Fruit fly (Drosophila melanogaster) whole organism, embryonic: ENCODE data around the gene CG9550.

Experiments used
- Ada2b ChIP-seq: fragments of 200-800 bp; sonication (Bioruptor generic); IDR thresholded peaks from 2 replicates; pipeline ENCODE4 v1.3.6; 2022; ENCODE audit warnings: missing biosample characterization, missing genetic modification characterization
- B-H2 ChIP-seq: fragments of 200-800 bp; sonication (Bioruptor generic); optimal IDR thresholded peaks from 2 replicates; lab custom pipeline; 2018; ENCODE audit warnings: missing biosample characterization, mild to moderate bottlenecking, missing genetic modification characterization
- BEAF-32 ChIP-seq: fragments of 200-800 bp; sonication (Bioruptor generic); optimal IDR thresholded peaks from 3 replicates; lab custom pipeline; 2017; ENCODE audit warnings: missing biosample characterization, missing genetic modification characterization, mild to moderate bottlenecking, moderate library complexity, missing genetic modification reagents
- CG1024 ChIP-seq: fragments of 200-800 bp; sonication (Bioruptor generic); IDR thresholded peaks from 2 replicates; pipeline ENCODE4 v1.3.6; 2022; ENCODE audit warnings: missing biosample characterization, missing genetic modification characterization
- CG10959 ChIP-seq: fragments of 200-800 bp; sonication (Bioruptor generic); IDR thresholded peaks from 2 replicates; pipeline ENCODE4 v1.3.6; 2022; ENCODE audit warnings: missing biosample characterization, missing genetic modification characterization
- CG11695 ChIP-seq: fragments of 200-800 bp; sonication (Bioruptor generic); IDR thresholded peaks from 3 replicates; pipeline ENCODE4 v1.3.6; 2022; ENCODE audit warnings: missing biosample characterization, missing genetic modification characterization
- CG11696 ChIP-seq: fragments of 200-800 bp; sonication (Bioruptor generic); IDR thresholded peaks from 2 replicates; pipeline ENCODE4 v1.3.6; 2022; ENCODE audit warnings: missing biosample characterization, missing genetic modification characterization
- CG12071 ChIP-seq: fragments of 200-800 bp; sonication (Bioruptor generic); optimal IDR thresholded peaks from 3 replicates; lab custom pipeline; 2018; ENCODE audit warnings: missing biosample characterization, mild to moderate bottlenecking, missing genetic modification characterization
- CG15073 ChIP-seq: fragments of 200-800 bp; sonication (Bioruptor generic); optimal IDR thresholded peaks from 2 replicates; lab custom pipeline; 2016; ENCODE audit warnings: missing biosample characterization, missing genetic modification characterization
- CG16813 ChIP-seq: fragments of 200-800 bp; sonication (Bioruptor generic); IDR thresholded peaks from 3 replicates; pipeline ENCODE4 v1.3.6; 2022; ENCODE audit warnings: missing biosample characterization, missing genetic modification characterization; ENCODE audit not compliant: partially characterized antibody
- CG17328 ChIP-seq: fragments of 200-800 bp; sonication (Bioruptor generic); IDR thresholded peaks from 2 replicates; pipeline ENCODE4 v1.3.6; 2022; ENCODE audit warnings: missing biosample characterization, missing genetic modification characterization
- CG17359 ChIP-seq: fragments of 200-800 bp; sonication (Bioruptor generic); optimal IDR thresholded peaks from 3 replicates; lab custom pipeline; 2018; ENCODE audit warnings: missing biosample characterization, mild to moderate bottlenecking, missing genetic modification characterization, moderate library complexity
- CG3726 ChIP-seq: fragments of 200-800 bp; sonication (Bioruptor generic); IDR thresholded peaks from 3 replicates; pipeline ENCODE4, ENCODE4 v1.3.6; 2022; ENCODE audit warnings: missing biosample characterization, missing genetic modification characterization
- CG4328 ChIP-seq: fragments of 200-800 bp; sonication (Bioruptor generic); optimal IDR thresholded peaks from 3 replicates; lab custom pipeline; 2017; ENCODE audit warnings: missing biosample characterization, missing genetic modification reagents, missing genetic modification characterization
- CG4617 ChIP-seq: fragments of 200-800 bp; sonication (Bioruptor generic); optimal IDR thresholded peaks from 3 replicates; lab custom pipeline; 2016; ENCODE audit warnings: missing biosample characterization, missing genetic modification characterization, borderline replicate concordance
- CG8281 ChIP-seq: fragments of 200-800 bp; sonication (Bioruptor generic); optimal IDR thresholded peaks from 2 replicates; lab custom pipeline; 2018; ENCODE audit warnings: missing biosample characterization, mild to moderate bottlenecking, missing genetic modification characterization, moderate library complexity
- CG8765 ChIP-seq: fragments of 200-800 bp; sonication (Bioruptor generic); IDR thresholded peaks from 2 replicates; pipeline ENCODE4 v1.3.6; 2022; ENCODE audit warnings: missing biosample characterization, missing genetic modification characterization
- CG9437 ChIP-seq: fragments of 200-800 bp; sonication (Bioruptor generic); optimal IDR thresholded peaks from 2 replicates; lab custom pipeline; 2018; ENCODE audit warnings: missing biosample characterization, mild to moderate bottlenecking, missing genetic modification characterization
- CG9797 ChIP-seq: fragments of 200-800 bp; sonication (Bioruptor generic); optimal IDR thresholded peaks from 3 replicates; lab custom pipeline; 2018; ENCODE audit warnings: missing biosample characterization, mild to moderate bottlenecking, missing genetic modification characterization
- CHES-1-like ChIP-seq: fragments of 200-800 bp; sonication (Bioruptor generic); optimal IDR thresholded peaks from 2 replicates; lab custom pipeline; 2016; ENCODE audit warnings: missing biosample characterization, missing genetic modification characterization
- Dref ChIP-seq: fragments of 200-800 bp; sonication (Bioruptor generic); IDR thresholded peaks from 2 replicates; pipeline ENCODE4 v1.3.6; 2022; ENCODE audit warnings: missing biosample characterization, missing genetic modification characterization
- E2f2 ChIP-seq: fragments of 200-800 bp; sonication (Bioruptor generic); IDR thresholded peaks from 2 replicates; pipeline ENCODE4 v1.3.6; 2022; ENCODE audit warnings: missing biosample characterization, missing genetic modification characterization
- Fer1 ChIP-seq: fragments of 200-800 bp; sonication (Bioruptor generic); optimal IDR thresholded peaks from 2 replicates; lab custom pipeline; 2017; ENCODE audit warnings: missing biosample characterization, mild to moderate bottlenecking, missing genetic modification characterization
- Lim3 ChIP-seq: fragments of 200-800 bp; sonication (Bioruptor generic); IDR thresholded peaks from 2 replicates; pipeline ENCODE4 v1.3.6; 2022; ENCODE audit warnings: missing biosample characterization, missing genetic modification characterization
- MTF-1 ChIP-seq: fragments of 200-800 bp; sonication (Bioruptor generic); optimal IDR thresholded peaks from 2 replicates; lab custom pipeline; 2018; ENCODE audit warnings: missing biosample characterization, mild to moderate bottlenecking, missing genetic modification characterization, borderline replicate concordance
- Med ChIP-seq: fragments of 200-800 bp; sonication (Bioruptor generic); peaks from one replicate; lab custom pipeline; 2016; ENCODE audit warnings: missing biosample characterization, missing genetic modification characterization, mild to moderate bottlenecking, inconsistent platforms, moderate library complexity
- Mes4 ChIP-seq: fragments of 200-800 bp; sonication (Bioruptor generic); optimal IDR thresholded peaks from 2 replicates; lab custom pipeline; 2016; ENCODE audit warnings: missing biosample characterization, missing genetic modification characterization
- Neu2 ChIP-seq: fragments of 200-800 bp; sonication (Bioruptor generic); optimal IDR thresholded peaks from 3 replicates; lab custom pipeline; 2016; ENCODE audit warnings: missing biosample characterization, missing genetic modification characterization, borderline replicate concordance
- Sry-δ ChIP-seq: fragments of 200-800 bp; sonication (Bioruptor generic); optimal IDR thresholded peaks from 2 replicates; lab custom pipeline; 2016; ENCODE audit warnings: missing biosample characterization, missing genetic modification characterization
- Ssrp ChIP-seq: fragments of 200-800 bp; sonication (Bioruptor generic); optimal IDR thresholded peaks from 2 replicates; lab custom pipeline; 2018; ENCODE audit warnings: missing biosample characterization, mild to moderate bottlenecking, missing genetic modification characterization, moderate library complexity
- Xrp1 ChIP-seq: fragments of 200-800 bp; sonication (Bioruptor generic); IDR thresholded peaks from 2 replicates; pipeline ENCODE4 v1.3.6; 2022; ENCODE audit warnings: missing biosample characterization, missing genetic modification characterization
- bab2 ChIP-seq: fragments of 200-800 bp; sonication (Bioruptor generic); optimal IDR thresholded peaks from 2 replicates; lab custom pipeline; 2016; ENCODE audit warnings: missing biosample characterization, missing genetic modification characterization
- dmrt11E ChIP-seq: fragments of 200-800 bp; sonication (Bioruptor generic); optimal IDR thresholded peaks from 3 replicates; lab custom pipeline; 2018; ENCODE audit warnings: missing biosample characterization, mild to moderate bottlenecking, missing genetic modification characterization, moderate library complexity
- esg ChIP-seq: fragments of 200-800 bp; sonication (Bioruptor generic); conservative IDR thresholded peaks from 2 replicates; pipeline ENCODE4 v1.3.6; 2022; ENCODE audit warnings: missing biosample characterization, missing genetic modification characterization
- grn ChIP-seq: fragments of 200-800 bp; sonication (Bioruptor generic); optimal IDR thresholded peaks from 3 replicates; lab custom pipeline; 2017; ENCODE audit warnings: missing biosample characterization, missing genetic modification characterization
- gsb-n ChIP-seq: fragments of 200-800 bp; sonication (Bioruptor generic); optimal IDR thresholded peaks from 3 replicates; lab custom pipeline; 2018; ENCODE audit warnings: missing biosample characterization, mild to moderate bottlenecking, missing genetic modification characterization
- hbn ChIP-seq: fragments of 200-800 bp; sonication (Bioruptor generic); IDR thresholded peaks from 2 replicates; pipeline ENCODE4 v1.3.6; 2022; ENCODE audit warnings: missing biosample characterization, missing genetic modification characterization; ENCODE audit not compliant: partially characterized antibody
- ind ChIP-seq: fragments of 200-800 bp; sonication (Bioruptor generic); optimal IDR thresholded peaks from 3 replicates; lab custom pipeline; 2016; ENCODE audit warnings: missing biosample characterization, missing genetic modification characterization
- lov ChIP-seq, 2 experiments: fragments of 200-800 bp in 1 of 2; fragments of >200 bp in 1 of 2; sonication (Bioruptor generic) in 1 of 2; IDR thresholded peaks in 1 of 2; optimal IDR thresholded peaks in 1 of 2; 2 replicates in 1 of 2; 3 replicates in 1 of 2; pipeline versions ENCODE4 v1.3.6 to Lab custom; 2017 to 2022; ENCODE audit warnings: missing biosample characterization in 1 of 2, missing genetic modification characterization in 1 of 2
- luna ChIP-seq: fragments of 200-800 bp; sonication (Bioruptor generic); optimal IDR thresholded peaks from 2 replicates; lab custom pipeline; 2016; ENCODE audit warnings: missing biosample characterization, missing genetic modification characterization
- nerfin-1 ChIP-seq: fragments of 200-800 bp; sonication (Bioruptor generic); optimal IDR thresholded peaks from 3 replicates; lab custom pipeline; 2019; ENCODE audit warnings: missing biosample characterization, mild to moderate bottlenecking, missing genetic modification characterization, moderate library complexity
- pros ChIP-seq: fragments of 200-800 bp; sonication (Bioruptor generic); optimal IDR thresholded peaks from 3 replicates; lab custom pipeline; 2019; ENCODE audit warnings: missing biosample characterization, mild to moderate bottlenecking, missing genetic modification characterization, moderate library complexity
- repo ChIP-seq: fragments of 200-800 bp; sonication (Bioruptor generic); optimal IDR thresholded peaks from 2 replicates; lab custom pipeline; 2016; ENCODE audit warnings: missing biosample characterization, missing genetic modification characterization
- ro ChIP-seq: fragments of 200-800 bp; sonication (Bioruptor generic); IDR thresholded peaks from 2 replicates; pipeline ENCODE4 v1.3.6; 2022; ENCODE audit warnings: missing biosample characterization, missing genetic modification characterization
- sc ChIP-seq, 3 experiments: fragments of >200 bp in 2 of 3; fragments of 200-800 bp in 1 of 3; sonication (Bioruptor generic) in 1 of 3; optimal IDR thresholded peaks; 2 replicates in 2 of 3; 3 replicates in 1 of 3; lab custom pipeline; 2017; ENCODE audit warnings: mild to moderate bottlenecking in 1 of 3, missing biosample characterization in 1 of 3, missing genetic modification characterization in 1 of 3, missing genetic modification reagents in 1 of 3
- sd ChIP-seq: fragments of 200-800 bp; sonication (Bioruptor generic); optimal IDR thresholded peaks from 3 replicates; lab custom pipeline; 2018; ENCODE audit warnings: missing biosample characterization, mild to moderate bottlenecking, missing genetic modification characterization, moderate library complexity
- sna ChIP-seq: fragments of 200-800 bp; sonication (Bioruptor generic); IDR thresholded peaks from 2 replicates; pipeline ENCODE4 v1.3.6; 2022; ENCODE audit warnings: missing biosample characterization, missing genetic modification characterization; ENCODE audit not compliant: partially characterized antibody
- tin ChIP-seq: fragments of 200-800 bp; sonication (Bioruptor generic); optimal IDR thresholded peaks from 3 replicates; lab custom pipeline; 2016; ENCODE audit warnings: missing biosample characterization, missing genetic modification characterization
- wek ChIP-seq: fragments of 200-800 bp; sonication (Bioruptor generic); optimal IDR thresholded peaks from 3 replicates; lab custom pipeline; 2018; ENCODE audit warnings: missing biosample characterization, mild to moderate bottlenecking, missing genetic modification characterization, moderate library complexity

Gene CG9550

DNA sequence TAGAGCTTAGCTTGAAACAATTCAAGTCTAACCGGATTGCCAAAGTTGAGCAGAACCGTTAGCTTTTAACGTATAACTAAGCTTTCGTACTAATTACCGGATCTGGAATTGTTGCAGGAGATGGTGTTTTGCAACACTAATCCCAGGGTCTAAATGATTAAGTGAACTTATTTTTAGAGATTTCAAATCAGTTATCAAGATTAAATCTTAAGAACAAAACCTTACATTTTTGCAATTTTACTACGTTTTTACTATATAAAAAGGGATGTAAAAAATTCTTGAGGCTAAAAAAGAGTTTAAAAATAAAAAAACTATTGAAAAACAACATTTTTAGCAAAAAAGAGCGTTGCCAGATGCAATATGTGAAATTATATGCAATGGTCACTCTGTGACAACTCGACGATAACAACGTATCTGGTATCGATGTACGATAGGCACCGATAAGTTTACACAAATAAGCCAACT is 8.1 kb upstream of the CG9550 start, which contains the start of the genes KFase and epsilonCOP (continued):
- TF ChIP-seq CG10959 (no peak), CG4328 (peak; percentile 58), CG9437 (GFP tag; lab: Kevin White, UChicago) (peak; percentile 81), Xrp1 (GFP tag; lab: Robert Waterston, UW) (peak; percentile 39; the same call in 1 of the 2 replicates), Sry-δ (GFP tag; lab: Kevin White, UChicago) (peak; percentile 75), MTF-1 (no peak), bab2 (GFP tag; lab: Kevin White, UChicago) (peak; percentile 59), wek (GFP tag; lab: Kevin White, UChicago) (no peak), Med (GFP tag; lab: Kevin White, UChicago) (peak; percentile 94), lov (optimal IDR thresholded peaks at IDR 0.05; lab: Kevin White, UChicago) (no peak), lov (GFP tag; IDR thresholded peaks at IDR 0.05; lab: Robert Waterston, UW) (no peak), Ssrp (peak; percentile 20), CG17328 (GFP tag; lab: Robert Waterston, UW) (peak; percentile 26; the same call in 1 of the 2 replicates), repo (GFP tag; lab: Kevin White, UChicago) (no peak), ind (GFP tag; lab: Kevin White, UChicago) (peak; percentile 65), CG8765 (GFP tag; lab: Robert Waterston, UW) (no peak), dmrt11E (tag; lab: Kevin White, UChicago) (no peak), Mes4 (GFP tag; lab: Kevin White, UChicago) (peak; percentile 52), CG11696 (GFP tag; lab: Robert Waterston, UW) (no peak), nerfin-1 (peak; percentile 22), esg (GFP tag; lab: Robert Waterston, UW) (no peak), CG9797 (GFP tag; lab: Kevin White, UChicago) (peak; percentile 81), hbn (peak; percentile 70), B-H2 (GFP tag; lab: Kevin White, UChicago) (peak; percentile 39), CG17359 (tag; lab: Kevin White, UChicago) (peak; percentile 43), Fer1 (GFP tag; lab: Kevin White, UChicago) (peak; percentile 74), Lim3 (GFP tag; lab: Robert Waterston, UW) (no peak), sna (peak; percentile 86), gsb-n (tag; lab: Kevin White, UChicago) (peak; percentile 58), CG11695 (no peak), Ada2b (GFP tag; lab: Robert Waterston, UW) (no peak), CG1024 (GFP tag; lab: Robert Waterston, UW) (no peak), grn (peak; percentile 75), sc (optimal IDR thresholded peaks at IDR 0.05; lab: Kevin White, UChicago) (no peak), sc (GFP tag; optimal IDR thresholded peaks at IDR 0.05; lab: Kevin White, UChicago) (peak; percentile 15), tin (GFP tag; lab: Kevin White, UChicago) (peak; percentile 14), CG16813 (GFP tag; lab: Robert Waterston, UW) (peak; percentile 68), E2f2 (GFP tag; lab: Robert Waterston, UW) (peak; percentile 56), CG15073 (GFP tag; lab: Kevin White, UChicago) (no peak), luna (GFP tag; lab: Kevin White, UChicago) (no peak), CG12071 (no peak), sd (peak; percentile 63), CHES-1-like (peak; percentile 62), Dref (GFP tag; lab: Robert Waterston, UW) (peak; percentile 85), BEAF-32 (GFP tag; lab: Kevin White, UChicago) (peak; percentile 65), ro (no peak), CG4617 (GFP tag; lab: Kevin White, UChicago) (peak; percentile 42), CG8281 (tag; lab: Kevin White, UChicago) (no peak), CG3726 (no peak), pros (GFP tag; lab: Kevin White, UChicago) (no peak), Neu2 (GFP tag; lab: Kevin White, UChicago) (no peak)
